Fruit fly (Drosophila melanogaster): ENCODE results near the gene kug.

Gene kug

DNA sequence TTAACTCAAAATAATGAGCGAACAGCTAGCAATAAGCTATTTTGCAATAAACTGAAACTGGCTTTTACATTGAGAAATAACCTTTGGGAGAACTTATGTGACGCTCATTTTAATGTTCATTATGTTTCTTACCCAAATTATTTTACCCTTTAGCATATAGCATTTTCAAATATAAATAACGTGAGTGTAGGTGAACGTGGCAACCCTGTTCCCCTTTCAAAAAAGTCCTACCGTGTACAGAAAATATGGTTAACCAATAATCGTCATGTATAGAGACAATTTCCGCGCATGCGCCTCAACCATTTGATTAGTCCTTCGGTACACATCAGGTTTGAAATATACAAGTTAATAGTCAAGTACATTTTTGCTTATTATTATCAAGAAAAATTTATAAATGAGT lies 11.1 kb upstream of the kug start:
- TF ChIP-seq Dfd (GFP tag; optimal IDR thresholded peaks at IDR 0.05) = no peak
- no peak for TF ChIP-seq br (GFP tag; optimal IDR thresholded peaks at IDR 0.05)
- no peak for TF ChIP-seq CG9705 (GFP tag; optimal IDR thresholded peaks at IDR 0.05)
- TF ChIP-seq brk (GFP tag; optimal IDR thresholded peaks at IDR 0.05) = no peak
- TF ChIP-seq usp (GFP tag; optimal IDR thresholded peaks at IDR 0.05) = no peak
- TF ChIP-seq dmrt93B (GFP tag; optimal IDR thresholded peaks at IDR 0.05) = no peak
- TF ChIP-seq Hr83 (GFP tag; optimal IDR thresholded peaks at IDR 0.05; ENCODE audit: poor library complexity, severe bottlenecking) = no peak
- no peak for TF ChIP-seq psq (GFP tag; optimal IDR thresholded peaks at IDR 0.05)
- TF ChIP-seq GATAd (GFP tag; optimal IDR thresholded peaks at IDR 0.05) = no peak
- no peak for TF ChIP-seq CG32264 (GFP tag; optimal IDR thresholded peaks at IDR 0.05)
- TF ChIP-seq Abd-B (GFP tag; optimal IDR thresholded peaks at IDR 0.05) = no peak
- no peak for TF ChIP-seq Sp1 (GFP tag; optimal IDR thresholded peaks at IDR 0.05)
- TF ChIP-seq sage (GFP tag; optimal IDR thresholded peaks at IDR 0.05) = no peak
- TF ChIP-seq ey (GFP tag; optimal IDR thresholded peaks at IDR 0.05) = no peak
- no peak for TF ChIP-seq jim (GFP tag; optimal IDR thresholded peaks at IDR 0.05)
- TF ChIP-seq woc (GFP tag; optimal IDR thresholded peaks at IDR 0.05) = no peak
- TF ChIP-seq pan (optimal IDR thresholded peaks at IDR 0.05) = no peak
- TF ChIP-seq sv (GFP tag; optimal IDR thresholded peaks at IDR 0.05) = no peak
- TF ChIP-seq Vsx2 (GFP tag; optimal IDR thresholded peaks at IDR 0.05; ENCODE audit: partially characterized antibody) = no peak

DNA sequence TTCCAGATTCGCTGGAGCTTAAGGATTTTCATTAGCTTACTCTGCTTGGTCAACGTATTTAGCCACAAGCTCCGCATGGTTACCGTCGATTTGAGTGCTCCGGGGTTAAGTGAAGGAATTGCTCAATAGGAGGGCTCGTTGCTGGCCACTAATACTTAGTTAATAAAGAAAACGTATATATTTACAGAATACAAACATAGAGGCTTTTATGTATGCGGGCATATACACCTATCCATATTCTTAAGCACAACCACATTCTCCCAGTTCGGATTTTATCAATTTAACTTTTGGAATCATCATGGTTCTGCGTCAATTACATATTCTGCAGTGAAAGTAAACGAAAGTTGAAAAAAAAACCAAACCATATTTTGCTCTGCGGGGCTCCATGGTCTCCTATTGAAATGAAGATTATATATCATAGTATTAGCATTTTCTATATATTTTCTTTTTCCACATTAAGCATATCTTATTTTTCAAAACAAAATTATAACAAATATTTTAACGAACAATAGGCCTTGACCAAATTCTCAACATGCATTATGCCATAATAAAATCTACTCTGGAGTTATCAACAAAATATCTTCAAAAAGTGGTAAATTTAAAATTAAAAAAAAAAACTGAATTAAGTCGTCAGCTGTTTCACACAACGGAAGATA lies 4.9 kb upstream of the kug start, which contains the start of the genes Tom20 and Gabat:
Gene Tom20 (plus strand): TSS at position 564 of the 656 bp plus-strand sequence.
Gene Gabat (minus strand): TSS at position 606 of the 656 bp plus-strand sequence.
- no peak for TF ChIP-seq foxo (GFP tag; optimal IDR thresholded peaks at IDR 0.05)
- no peak for TF ChIP-seq fru (GFP tag; optimal IDR thresholded peaks at IDR 0.05)
- TF ChIP-seq woc (GFP tag; optimal IDR thresholded peaks at IDR 0.05) = no peak
- TF ChIP-seq N (GFP tag; optimal IDR thresholded peaks at IDR 0.05) = no peak
- TF ChIP-seq h (GFP tag; optimal IDR thresholded peaks at IDR 0.05) = no peak

DNA sequence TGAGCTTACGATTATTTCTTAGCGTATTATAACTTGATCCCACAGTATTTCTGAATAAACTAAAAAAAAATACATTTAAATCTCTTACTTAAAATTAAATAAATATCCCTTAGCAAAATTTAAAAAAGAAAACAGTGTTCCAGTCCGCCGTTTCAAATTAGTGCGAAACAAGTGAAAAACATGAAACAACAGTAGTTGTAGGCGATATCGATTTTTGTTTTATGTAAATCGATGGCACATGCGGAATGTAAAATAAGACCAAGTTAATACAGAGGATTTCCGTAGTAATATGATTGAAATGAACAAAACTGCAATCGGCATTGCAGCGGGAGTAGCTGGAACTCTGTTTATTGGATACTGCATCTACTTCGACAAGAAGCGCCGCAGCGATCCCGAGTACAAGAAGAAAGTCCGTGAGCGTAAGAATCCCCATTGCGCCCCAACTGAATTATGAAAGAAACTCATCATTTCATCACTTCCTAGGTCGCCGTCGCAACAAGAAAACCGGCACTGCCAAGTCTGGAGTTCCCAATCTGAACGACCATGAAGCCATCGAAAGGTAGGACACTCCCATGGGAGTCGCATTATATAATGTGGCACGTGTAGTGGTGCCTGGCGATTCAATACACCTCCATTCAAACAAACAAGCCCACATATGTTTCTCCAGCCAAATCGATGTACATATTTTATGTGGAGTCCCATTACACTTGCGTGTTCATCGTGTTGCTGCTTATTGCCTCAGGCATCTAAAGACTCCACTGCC lies 4.0 kb upstream of the kug start:
- TF ChIP-seq OdsH (GFP tag; optimal IDR thresholded peaks at IDR 0.05) (no peak), HLH106 (tag; optimal IDR thresholded peaks at IDR 0.05) (no peak), Hr83 (GFP tag; optimal IDR thresholded peaks at IDR 0.05; ENCODE audit: poor library complexity, severe bottlenecking) (no peak), brk (GFP tag; optimal IDR thresholded peaks at IDR 0.05) (no peak), GATAd (GFP tag; optimal IDR thresholded peaks at IDR 0.05) (no peak), N (GFP tag; optimal IDR thresholded peaks at IDR 0.05) (no peak), woc (GFP tag; optimal IDR thresholded peaks at IDR 0.05) (peak; percentile 56), ey (GFP tag; optimal IDR thresholded peaks at IDR 0.05) (no peak), sage (GFP tag; optimal IDR thresholded peaks at IDR 0.05) (no peak), Sp1 (GFP tag; optimal IDR thresholded peaks at IDR 0.05) (no peak), tai (GFP tag; optimal IDR thresholded peaks at IDR 0.05) (no peak), rgr (GFP tag; optimal IDR thresholded peaks at IDR 0.05) (no peak), fru (GFP tag; optimal IDR thresholded peaks at IDR 0.05) (peak; percentile 41)

DNA sequence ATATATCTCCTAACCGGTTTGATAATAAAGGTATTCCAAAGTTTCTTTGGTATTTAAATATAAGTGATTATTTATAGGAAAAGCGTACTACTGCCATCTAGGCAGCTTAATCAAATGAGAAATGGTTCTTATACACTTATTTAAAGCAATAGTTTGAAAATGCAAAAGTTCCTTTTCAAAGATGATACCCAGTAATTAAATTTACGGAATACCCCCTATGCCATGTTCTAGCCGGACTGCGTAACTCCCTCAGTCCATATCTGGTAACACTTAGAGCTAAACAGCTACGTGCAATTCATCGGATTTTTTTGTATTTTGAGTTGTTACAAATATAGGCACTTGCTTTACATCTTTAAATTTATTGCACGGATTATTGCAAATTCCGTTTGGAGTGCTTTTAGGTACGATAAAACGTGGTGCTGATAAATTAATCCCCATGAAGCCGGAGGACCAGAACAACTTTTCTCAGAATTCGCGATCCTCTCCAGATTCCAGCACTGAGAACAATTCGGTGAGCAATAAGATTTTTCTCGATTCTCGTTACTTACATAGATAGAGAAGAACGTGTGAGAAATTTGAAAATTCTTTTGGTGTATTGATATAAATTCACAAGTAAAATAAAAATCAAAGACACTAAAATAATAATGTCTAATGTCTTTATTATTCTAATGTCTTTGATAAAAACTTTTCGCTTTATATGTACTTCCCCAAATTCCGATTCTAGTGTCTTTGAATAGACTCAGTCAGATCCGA lies 2.4 kb upstream of the kug start, which contains the start of gene CG7668:
Gene CG7668 (plus strand): TSS at position 255 of the 753 bp plus-strand sequence.
- peak; percentile 87 for TF ChIP-seq Hnf4 (GFP tag; optimal IDR thresholded peaks at IDR 0.05)
- TF ChIP-seq Vsx2 (GFP tag; optimal IDR thresholded peaks at IDR 0.05; ENCODE audit: partially characterized antibody) = no peak
- peak; percentile 85 for TF ChIP-seq sv (GFP tag; optimal IDR thresholded peaks at IDR 0.05)
- TF ChIP-seq foxo (GFP tag; optimal IDR thresholded peaks at IDR 0.05) = peak in 1 of 2 experiments; percentile 94
- TF ChIP-seq brk (GFP tag; optimal IDR thresholded peaks at IDR 0.05) = peak; percentile 86
- TF ChIP-seq dsf (GFP tag; optimal IDR thresholded peaks at IDR 0.05; ENCODE audit: borderline replicate concordance) = peak; percentile 69
- TF ChIP-seq woc (GFP tag; optimal IDR thresholded peaks at IDR 0.05) = peak; percentile 79
- TF ChIP-seq GATAd (GFP tag; optimal IDR thresholded peaks at IDR 0.05) = peak; percentile 37
- TF ChIP-seq Jra (GFP tag; optimal IDR thresholded peaks at IDR 0.05) = peak; percentile 75
- no peak for TF ChIP-seq Myc (optimal IDR thresholded peaks at IDR 0.05)
- peak; percentile 91 for TF ChIP-seq fru (GFP tag; optimal IDR thresholded peaks at IDR 0.05)
- no peak for TF ChIP-seq dl (GFP tag; optimal IDR thresholded peaks at IDR 0.05; ENCODE audit: insufficient read depth in 1 of 2, partially characterized antibody in 2 of 2)
- TF ChIP-seq jim (GFP tag; optimal IDR thresholded peaks at IDR 0.05) = no peak
- no peak for TF ChIP-seq Mio (GFP tag; optimal IDR thresholded peaks at IDR 0.05)
- TF ChIP-seq rgr (GFP tag; optimal IDR thresholded peaks at IDR 0.05) = peak; percentile 93
- peak; percentile 90 for TF ChIP-seq OdsH (GFP tag; optimal IDR thresholded peaks at IDR 0.05)
- TF ChIP-seq N (GFP tag; optimal IDR thresholded peaks at IDR 0.05) = no peak
- no peak for TF ChIP-seq lola (GFP tag; optimal IDR thresholded peaks at IDR 0.05)
- no peak for TF ChIP-seq Dif (GFP tag; optimal IDR thresholded peaks at IDR 0.05; ENCODE audit: partially characterized antibody)
- no peak for TF ChIP-seq Dfd (GFP tag; optimal IDR thresholded peaks at IDR 0.05)
- TF ChIP-seq pan (optimal IDR thresholded peaks at IDR 0.05) = peak; percentile 28
- peak; percentile 89 for TF ChIP-seq CG9705 (GFP tag; optimal IDR thresholded peaks at IDR 0.05)
- peak; percentile 76 for TF ChIP-seq dmrt93B (GFP tag; optimal IDR thresholded peaks at IDR 0.05)
- peak; percentile 95 for TF ChIP-seq Sp1 (GFP tag; optimal IDR thresholded peaks at IDR 0.05)
- TF ChIP-seq br (GFP tag; optimal IDR thresholded peaks at IDR 0.05) = peak; percentile 89
- no peak for TF ChIP-seq usp (GFP tag; optimal IDR thresholded peaks at IDR 0.05)
- no peak for TF ChIP-seq Abd-B (GFP tag; optimal IDR thresholded peaks at IDR 0.05)
- peak; percentile 75 for TF ChIP-seq tai (GFP tag; optimal IDR thresholded peaks at IDR 0.05)
- peak; percentile 81 for TF ChIP-seq Hr83 (GFP tag; optimal IDR thresholded peaks at IDR 0.05; ENCODE audit: poor library complexity, severe bottlenecking)
- TF ChIP-seq sage (GFP tag; optimal IDR thresholded peaks at IDR 0.05) = peak; percentile 73
